Worm (Caenorhabditis elegans) whole organism, L2 larva: Measurements from ENCODE around the gene str-74.

Experiments used
- crh-2 ChIP-seq: sonication (generic microtip); optimal IDR thresholded peaks from 2 replicates; lab custom pipeline; 2017; ENCODE audit warnings: missing biosample characterization, missing genetic modification characterization
- nhr-25 ChIP-seq: fragments of 150-350 bp; sonication (generic microtip); optimal IDR thresholded peaks from 3 replicates; lab custom pipeline; 2014; ENCODE audit warnings: missing biosample characterization, missing genetic modification characterization

Gene str-74

ce11 chrX:10189805-10190204, 51.0 kb downstream of the str-74 start:
- TF ChIP-seq crh-2 (tag; lab: Kevin White, UChicago) (no peak), nhr-25 (tag; lab: Kevin White, UChicago) (peak; percentile 32)
